Fruit fly (Drosophila melanogaster) whole organism, pupa: ENCODE measurements around the gene Jasper.

Experiments
- CG10348 ChIP-seq: fragments of 200-800 bp; sonication (Bioruptor generic); IDR thresholded peaks from 2 replicates; pipeline ENCODE4 v1.3.6; 2022; ENCODE audit warnings: missing biosample characterization, missing genetic modification characterization
- CG12605 ChIP-seq: fragments of 200-800 bp; sonication (Bioruptor generic); IDR thresholded peaks from 2 replicates; pipeline ENCODE4 v1.3.6; 2022; ENCODE audit warnings: missing biosample characterization, missing genetic modification characterization
- CG13204 ChIP-seq: fragments of 200-800 bp; sonication (Bioruptor generic); optimal IDR thresholded peaks from 2 replicates; lab custom pipeline; 2018; ENCODE audit warnings: missing biosample characterization, mild to moderate bottlenecking, missing genetic modification characterization, moderate library complexity
- CG14655 ChIP-seq: fragments of 200-800 bp; sonication (Bioruptor generic); optimal IDR thresholded peaks from 3 replicates; lab custom pipeline; 2017; ENCODE audit warnings: mild to moderate bottlenecking, missing biosample characterization, missing genetic modification reagents, missing genetic modification characterization
- CG15710 ChIP-seq: fragments of 200-800 bp; sonication (Bioruptor generic); optimal IDR thresholded peaks from 2 replicates; lab custom pipeline; 2018; ENCODE audit warnings: missing biosample characterization, mild to moderate bottlenecking, missing genetic modification characterization, moderate library complexity
- CG17806 ChIP-seq: fragments of 200-800 bp; sonication (Bioruptor generic); optimal IDR thresholded peaks from 2 replicates; lab custom pipeline; 2018; ENCODE audit warnings: missing biosample characterization, mild to moderate bottlenecking, missing genetic modification characterization, moderate library complexity
- CG32121 ChIP-seq: fragments of 200-800 bp; sonication (Bioruptor generic); IDR thresholded peaks from 2 replicates; pipeline ENCODE4 v1.3.6; 2022; ENCODE audit warnings: missing biosample characterization, missing genetic modification characterization
- CG34367 ChIP-seq: fragments of 200-800 bp; sonication (Bioruptor generic); optimal IDR thresholded peaks from 2 replicates; lab custom pipeline; 2018; ENCODE audit warnings: missing biosample characterization, mild to moderate bottlenecking, missing genetic modification characterization
- CG4496 ChIP-seq: fragments of 200-800 bp; sonication (Bioruptor generic); IDR thresholded peaks from 3 replicates; pipeline ENCODE4 v1.3.6; 2022; ENCODE audit warnings: missing biosample characterization, missing genetic modification characterization
- CG8159 ChIP-seq: fragments of 200-800 bp; sonication (Bioruptor generic); optimal IDR thresholded peaks from 3 replicates; lab custom pipeline; 2018; ENCODE audit warnings: missing biosample characterization, mild to moderate bottlenecking, missing genetic modification characterization, moderate library complexity
- CG8301 ChIP-seq: fragments of 200-800 bp; sonication (Bioruptor generic); optimal IDR thresholded peaks from 2 replicates; lab custom pipeline; 2018; ENCODE audit warnings: missing biosample characterization, mild to moderate bottlenecking, missing genetic modification characterization
- CG9948 ChIP-seq: fragments of 200-800 bp; sonication (Bioruptor generic); optimal IDR thresholded peaks from 2 replicates; lab custom pipeline; 2018; ENCODE audit warnings: missing biosample characterization, mild to moderate bottlenecking, missing genetic modification characterization, moderate library complexity
- D1 ChIP-seq: fragments of 200-800 bp; sonication (Bioruptor generic); optimal IDR thresholded peaks from 2 replicates; lab custom pipeline; 2018; ENCODE audit warnings: missing biosample characterization, mild to moderate bottlenecking, missing genetic modification characterization, moderate library complexity
- EcR ChIP-seq: fragments of 200-800 bp; sonication (Bioruptor generic); optimal IDR thresholded peaks from 3 replicates; lab custom pipeline; 2019; ENCODE audit warnings: missing biosample characterization, missing genetic modification characterization, mild to moderate bottlenecking, moderate library complexity, missing genetic modification reagents
- Ets98B ChIP-seq: fragments of 200-800 bp; sonication (Bioruptor generic); IDR thresholded peaks from 2 replicates; pipeline ENCODE4 v1.3.6; 2022; ENCODE audit warnings: missing biosample characterization, missing genetic modification characterization
- Pif1A ChIP-seq: fragments of 200-800 bp; sonication (Bioruptor generic); optimal IDR thresholded peaks from 3 replicates; lab custom pipeline; 2016; ENCODE audit warnings: missing biosample characterization, missing genetic modification characterization
- Pif1B ChIP-seq: fragments of 200-800 bp; sonication (Bioruptor generic); optimal IDR thresholded peaks from 3 replicates; lab custom pipeline; 2016; ENCODE audit warnings: missing biosample characterization, missing genetic modification characterization
- Snoo ChIP-seq: fragments of 200-800 bp; sonication (Bioruptor generic); optimal IDR thresholded peaks from 3 replicates; lab custom pipeline; 2017; ENCODE audit warnings: missing biosample characterization, mild to moderate bottlenecking, missing genetic modification characterization, inconsistent platforms
- fd96Ca ChIP-seq: fragments of 200-800 bp; sonication (Bioruptor generic); IDR thresholded peaks from 3 replicates; pipeline ENCODE4 v1.3.6; 2022; ENCODE audit warnings: missing biosample characterization, missing genetic modification characterization
- gl ChIP-seq: fragments of 200-800 bp; sonication (Bioruptor generic); optimal IDR thresholded peaks from 2 replicates; lab custom pipeline; 2018; ENCODE audit warnings: missing biosample characterization, mild to moderate bottlenecking, missing genetic modification characterization
- rn ChIP-seq: fragments of 200-800 bp; sonication (Bioruptor generic); IDR thresholded peaks from 2 replicates; pipeline ENCODE4 v1.3.6; 2022; ENCODE audit warnings: missing biosample characterization, missing genetic modification characterization

The Jasper gene

dm6 chr3R:30091795-30092699 is 39.7 kb downstream of the Jasper start:
- TF ChIP-seq fd96Ca (GFP tag; lab: Robert Waterston, UW) (no peak), gl (no peak), Ets98B (GFP tag; lab: Robert Waterston, UW) (no peak), CG15710 (tag; lab: Kevin White, UChicago) (no peak), CG34367 (tag; lab: Kevin White, UChicago) (no peak), Pif1B (GFP tag; lab: Kevin White, UChicago) (no peak), CG32121 (GFP tag; lab: Robert Waterston, UW) (no peak)

- TF ChIP-seq CG14655 = peak; percentile 56
- no peak for TF ChIP-seq CG13204 (GFP tag; lab: Kevin White, UChicago)
- peak; percentile 86 for TF ChIP-seq CG32121 (GFP tag; lab: Robert Waterston, UW)
- no peak for TF ChIP-seq EcR (GFP tag; lab: Kevin White, UChicago)
- TF ChIP-seq CG34367 (tag; lab: Kevin White, UChicago) = no peak
- peak; percentile 68; the same call in 1 of the 2 replicates for TF ChIP-seq rn (GFP tag; lab: Robert Waterston, UW)
- peak; percentile 3 for TF ChIP-seq Pif1B (GFP tag; lab: Kevin White, UChicago)
- TF ChIP-seq fd96Ca (GFP tag; lab: Robert Waterston, UW) = peak; percentile 86
- peak; percentile 86 for TF ChIP-seq Ets98B (GFP tag; lab: Robert Waterston, UW)
- peak; percentile 67 for TF ChIP-seq Pif1A (GFP tag; lab: Kevin White, UChicago)
- TF ChIP-seq CG4496 (GFP tag; lab: Robert Waterston, UW) = peak; percentile 88
- no peak for TF ChIP-seq CG15710 (tag; lab: Kevin White, UChicago)
- no peak for TF ChIP-seq CG8159 (tag; lab: Kevin White, UChicago)
- TF ChIP-seq CG12605 (GFP tag; lab: Robert Waterston, UW) = no peak
- TF ChIP-seq gl = no peak
- peak; percentile 16 for TF ChIP-seq CG17806 (tag; lab: Kevin White, UChicago)
- peak; percentile 21 for TF ChIP-seq CG9948 (tag; lab: Kevin White, UChicago)
- no peak for TF ChIP-seq D1 (tag; lab: Kevin White, UChicago)
- peak; percentile 58 for TF ChIP-seq CG8301 (tag; lab: Kevin White, UChicago)
- TF ChIP-seq Snoo (tag; lab: Kevin White, UChicago) = no peak
- 0 out of 2 replicates have a peak, but pooled peaks have one; percentile 22 for TF ChIP-seq CG10348
Observed at dm6 chr3R:30092700-30093044, 40.4 kb downstream of the Jasper start.

dm6 chr3R:30095381-30095780 is 43.1 kb downstream of the Jasper start:
- TF ChIP-seq rn (GFP tag; lab: Robert Waterston, UW) (peak; percentile 48; the same call in 1 of the 2 replicates), CG32121 (GFP tag; lab: Robert Waterston, UW) (no peak), CG8159 (tag; lab: Kevin White, UChicago) (no peak), CG13204 (GFP tag; lab: Kevin White, UChicago) (peak; percentile 88), EcR (GFP tag; lab: Kevin White, UChicago) (no peak)

dm6 chr3R:30095855-30096254 is 43.5 kb downstream of the Jasper start:
- peak; percentile 79 for TF ChIP-seq CG15710 (tag; lab: Kevin White, UChicago)
- peak; percentile 83 for TF ChIP-seq CG17806 (tag; lab: Kevin White, UChicago)
- TF ChIP-seq EcR (GFP tag; lab: Kevin White, UChicago) = no peak
- TF ChIP-seq CG12605 (GFP tag; lab: Robert Waterston, UW) = peak; percentile 91
- peak; percentile 97 for TF ChIP-seq CG4496 (GFP tag; lab: Robert Waterston, UW)
- TF ChIP-seq CG14655 = peak; percentile 88
- peak; percentile 95 for TF ChIP-seq CG32121 (GFP tag; lab: Robert Waterston, UW)
- peak; percentile 90 for TF ChIP-seq CG8301 (tag; lab: Kevin White, UChicago)
- TF ChIP-seq fd96Ca (GFP tag; lab: Robert Waterston, UW) = peak; percentile 97
- TF ChIP-seq D1 (tag; lab: Kevin White, UChicago) = no peak
- TF ChIP-seq Snoo (tag; lab: Kevin White, UChicago) = peak; percentile 31
- TF ChIP-seq Ets98B (GFP tag; lab: Robert Waterston, UW) = peak; percentile 96
- TF ChIP-seq gl = peak; percentile 52
- TF ChIP-seq rn (GFP tag; lab: Robert Waterston, UW) = peak; percentile 90
- TF ChIP-seq Pif1A (GFP tag; lab: Kevin White, UChicago) = peak; percentile 69
- TF ChIP-seq CG9948 (tag; lab: Kevin White, UChicago) = peak; percentile 77
- TF ChIP-seq CG34367 (tag; lab: Kevin White, UChicago) = peak; percentile 81
- TF ChIP-seq Pif1B (GFP tag; lab: Kevin White, UChicago) = peak; percentile 81
- TF ChIP-seq CG10348 = peak; percentile 78
- TF ChIP-seq CG8159 (tag; lab: Kevin White, UChicago) = peak; percentile 82
- no peak for TF ChIP-seq CG13204 (GFP tag; lab: Kevin White, UChicago)
- TF ChIP-seq, all 21 proteins: peak for 18

- no peak for TF ChIP-seq EcR (GFP tag; lab: Kevin White, UChicago)
- TF ChIP-seq CG32121 (GFP tag; lab: Robert Waterston, UW) = no peak
- no peak for TF ChIP-seq D1 (tag; lab: Kevin White, UChicago)
- no peak for TF ChIP-seq CG8159 (tag; lab: Kevin White, UChicago)
- no peak for TF ChIP-seq Pif1B (GFP tag; lab: Kevin White, UChicago)
Observed at dm6 chr3R:30098229-30098628, 45.9 kb downstream of the Jasper start.
